Worm (Caenorhabditis elegans) whole organism, L4/young adult: ENCODE data around the gene alg-4.

ENCODE experiments used
- W03F9.2 ChIP-seq: fragments of 150-350 bp; optimal IDR thresholded peaks from 2 replicates; lab custom pipeline; 2014; ENCODE audit warnings: missing biosample characterization, missing genetic modification characterization
- dao-5 ChIP-seq: sonication (generic microtip); optimal IDR thresholded peaks from 2 replicates; lab custom pipeline; 2016; ENCODE audit warnings: missing genotype, missing genetic modification characterization, moderate library complexity, missing compliant biosample characterization

DNA sequence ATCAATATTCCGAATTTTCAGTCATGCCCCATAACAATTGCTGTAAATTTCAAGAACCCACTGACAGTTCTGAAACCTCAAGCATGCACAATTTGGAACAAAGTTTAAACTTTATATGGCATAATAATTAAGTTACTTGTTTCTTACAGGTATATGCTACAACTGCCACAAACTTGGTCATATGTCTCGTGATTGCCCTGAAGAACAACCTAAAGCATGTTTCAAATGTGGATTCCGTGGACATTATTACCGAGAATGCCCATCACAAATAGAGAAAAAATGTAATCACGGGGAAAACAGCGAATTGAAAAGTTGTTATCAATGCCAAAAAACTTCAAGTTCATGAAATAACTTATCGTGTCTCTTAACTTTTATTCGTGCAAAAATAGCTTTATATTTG is 21.8 kb upstream of the alg-4 start:
- TF ChIP-seq W03F9.2 (tag; lab: Kevin White, UChicago) = no peak
- TF ChIP-seq dao-5 (tag; lab: Kevin White, UChicago) = no peak
